Fruit fly (Drosophila melanogaster) S2 (cell line): Measurements from ENCODE around the gene mav.

Experiments used
- CG8478 ChIP-seq: fragments of >200 bp; optimal IDR thresholded peaks from 2 replicates; lab custom pipeline; 2018
- CTCF ChIP-seq, 2 experiments: fragments of >200 bp; optimal IDR thresholded peaks; 2 replicates each; lab custom pipeline; 2018

mav gene

DNA sequence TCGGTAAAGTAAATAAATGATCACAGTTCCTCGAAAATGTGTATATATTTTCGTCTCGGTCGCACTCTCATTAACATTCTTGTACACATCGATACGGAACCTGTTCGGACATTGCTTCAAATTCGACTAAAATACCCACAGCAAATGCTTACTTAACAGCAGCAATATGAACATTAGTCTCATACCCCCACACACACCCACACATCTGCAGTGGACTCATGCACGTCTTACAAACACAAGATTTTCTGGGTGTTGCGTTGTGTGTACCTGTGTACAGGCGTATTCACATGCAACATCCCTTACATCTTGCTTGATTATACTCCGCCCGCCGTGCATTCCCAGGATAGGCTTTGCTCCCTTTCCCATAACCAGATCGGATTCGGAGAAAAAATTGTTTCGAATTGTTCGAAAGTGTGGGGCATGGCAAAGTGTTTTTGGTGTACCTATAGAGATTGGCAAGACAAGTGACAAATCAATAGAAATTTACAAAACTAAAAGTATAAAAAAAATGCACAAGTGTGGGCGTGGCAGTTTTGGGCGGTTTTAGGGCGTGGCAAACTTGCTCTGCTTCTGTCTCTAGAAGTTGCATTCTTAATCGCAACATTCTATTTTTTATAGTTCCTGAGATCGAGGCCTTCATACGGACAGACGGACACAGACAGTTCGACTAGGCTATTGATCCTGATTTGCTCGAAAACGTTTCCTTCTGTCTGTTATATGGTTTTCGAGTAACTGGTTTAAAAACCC lies at the start of gene mav:
Gene mav (minus strand): TSS at position 134 of the 747 bp plus-strand sequence.
- no peak for TF ChIP-seq CG8478 (lab: Kevin White, UChicago)
- TF ChIP-seq CTCF (optimal IDR thresholded peaks at IDR 0.05; lab: Kevin White, UChicago): no peak

DNA sequence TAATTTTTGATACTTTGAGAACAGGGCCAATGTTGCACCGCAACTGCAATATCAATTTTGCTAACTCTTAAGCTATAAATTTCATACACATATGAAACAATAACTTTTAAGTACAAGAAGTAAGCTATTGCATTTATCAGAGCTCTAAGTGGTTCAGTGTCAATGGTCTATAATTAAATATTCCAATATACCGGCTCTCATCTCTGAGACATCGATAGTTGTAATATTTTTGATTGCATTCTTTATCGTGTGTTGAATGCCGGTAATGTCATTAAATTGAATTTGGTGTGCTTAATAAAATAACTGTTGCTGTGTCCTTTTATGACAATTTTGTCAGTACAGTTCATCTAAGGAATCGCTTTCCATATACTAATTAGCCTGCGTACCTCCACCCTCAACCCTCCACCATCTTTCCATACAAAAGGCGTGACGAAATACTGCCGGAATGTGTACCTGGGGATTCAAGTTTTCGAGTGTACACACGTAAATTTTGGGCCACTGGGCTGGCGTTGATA lies 45.1 kb upstream of the mav start, which contains the start of gene CG11360:
Gene CG11360 (plus strand): TSS at position 238 of the 515 bp plus-strand sequence.
- TF ChIP-seq CTCF (optimal IDR thresholded peaks at IDR 0.05; lab: Kevin White, UChicago) (no peak), CG8478 (lab: Kevin White, UChicago) (no peak)

DNA sequence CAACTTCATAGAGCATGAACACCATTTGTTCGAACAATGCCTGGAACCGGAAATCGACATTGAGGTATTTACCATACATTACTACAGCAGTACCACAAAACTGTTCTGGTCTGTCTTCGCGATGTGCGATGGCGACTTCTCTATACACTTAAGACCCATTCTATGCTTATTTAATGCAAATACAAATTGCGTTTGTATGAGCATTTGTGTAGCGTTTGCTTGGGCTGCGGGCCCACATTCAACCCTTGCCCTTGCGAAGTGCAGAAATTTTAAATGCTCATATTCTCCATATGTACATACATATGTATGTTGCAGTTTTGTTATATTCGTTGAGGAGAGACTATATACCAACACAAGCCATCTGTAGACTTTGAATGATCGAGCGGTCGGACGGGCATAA lies 38.4 kb upstream of the mav start:
- no peak for TF ChIP-seq CG8478 (lab: Kevin White, UChicago)
- TF ChIP-seq CTCF (optimal IDR thresholded peaks at IDR 0.05; lab: Kevin White, UChicago): no peak

DNA sequence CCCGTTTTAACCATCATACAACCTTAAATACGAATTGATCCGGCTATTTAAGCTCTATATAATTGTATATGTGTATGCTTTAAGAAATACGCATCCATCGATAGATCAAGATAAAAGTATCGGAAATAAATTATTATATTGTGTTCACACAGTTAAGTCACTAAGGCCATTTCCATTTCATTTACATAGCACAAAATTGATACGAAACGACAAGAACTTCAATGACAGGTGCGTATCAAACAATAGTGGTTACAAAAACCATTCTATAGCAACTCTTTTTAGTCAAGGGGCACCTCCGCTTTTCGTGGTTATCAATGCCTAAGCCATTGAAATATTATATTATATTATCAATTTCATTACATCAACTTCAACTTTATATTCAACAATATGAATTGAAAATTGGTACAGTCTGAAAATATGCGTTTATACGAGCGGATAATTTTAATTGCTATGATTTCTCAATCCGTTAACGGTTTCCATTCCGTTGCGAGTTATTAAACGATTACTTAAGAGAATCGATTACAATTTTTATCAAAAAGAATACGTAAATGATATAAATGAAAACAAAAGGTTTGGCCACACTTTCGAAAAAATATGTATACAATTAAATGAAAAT lies 37.3 kb upstream of the mav start, which contains the start of the genes CG46466 and Slip1:
Gene CG46466 (minus strand): TSS at position 70 of the 616 bp plus-strand sequence.
Gene Slip1 (plus strand): TSS at position 567 of the 616 bp plus-strand sequence.
- no peak for TF ChIP-seq CG8478 (lab: Kevin White, UChicago)
- TF ChIP-seq CTCF (optimal IDR thresholded peaks at IDR 0.05; lab: Kevin White, UChicago): no peak

DNA sequence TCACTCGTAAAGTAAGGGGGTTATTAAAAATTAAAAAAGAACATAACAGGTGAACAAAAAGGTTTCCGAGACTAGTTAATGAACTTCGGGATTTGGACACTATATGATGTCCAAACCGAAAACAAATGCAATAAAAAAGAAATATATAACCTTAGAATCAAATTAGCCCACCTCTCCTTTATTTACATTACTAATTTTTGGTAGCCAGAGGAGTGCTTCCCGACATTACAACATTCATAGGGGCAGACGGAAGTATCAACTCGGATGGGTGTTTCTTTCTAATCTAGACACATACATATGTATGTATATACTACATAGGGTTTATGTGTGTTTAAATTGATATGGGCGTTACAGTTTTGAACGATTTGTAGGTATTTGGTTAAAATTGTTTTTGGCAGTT lies 36.3 kb upstream of the mav start:
- TF ChIP-seq CTCF (optimal IDR thresholded peaks at IDR 0.05; lab: Kevin White, UChicago): no peak
- no peak for TF ChIP-seq CG8478 (lab: Kevin White, UChicago)

DNA sequence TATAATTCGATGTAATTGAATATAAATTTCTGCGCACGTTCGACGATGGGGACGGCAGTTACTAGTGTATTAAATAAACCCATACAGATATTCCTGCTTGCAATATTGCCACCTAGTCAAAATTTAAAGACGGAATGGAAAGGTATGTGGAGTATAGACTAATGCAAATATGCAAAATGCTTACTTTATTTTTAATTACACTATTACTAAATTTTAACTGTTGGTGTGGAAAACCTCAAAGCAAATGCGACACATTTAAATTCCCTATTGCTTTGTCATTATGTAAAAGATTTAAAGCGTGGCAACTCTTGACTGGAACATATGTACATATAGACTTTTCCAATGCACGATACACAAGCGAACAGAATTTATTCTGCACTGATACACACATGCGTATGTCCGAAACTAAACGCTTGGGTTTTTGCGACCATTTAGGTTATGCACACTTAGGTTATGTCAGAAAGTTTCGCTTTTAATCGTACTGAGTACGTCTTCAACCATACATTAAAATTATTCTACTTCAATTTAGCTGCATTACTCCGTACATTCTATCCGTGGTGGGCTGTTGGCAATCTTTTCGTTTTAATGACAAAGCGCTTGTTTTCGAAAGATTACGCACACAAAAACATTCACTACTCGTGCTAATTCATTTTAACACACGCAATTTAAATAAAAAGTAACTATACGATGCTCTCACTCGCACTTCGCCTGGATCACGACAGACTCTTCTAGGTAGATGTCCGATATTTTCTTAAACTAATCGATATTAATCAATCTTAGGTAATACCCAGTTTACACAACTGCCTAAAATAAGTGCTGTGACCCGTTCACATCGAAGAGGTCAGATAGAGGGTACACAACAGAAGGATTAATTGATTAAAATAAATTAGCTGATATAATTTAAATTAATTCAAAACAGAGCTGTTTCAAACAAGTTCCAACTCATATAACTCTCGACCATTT lies 34.3 kb upstream of the mav start, which contains the start of gene gw:
Gene gw (minus strand): TSS at position 725 of the 963 bp plus-strand sequence.
- no peak for TF ChIP-seq CG8478 (lab: Kevin White, UChicago)
- TF ChIP-seq CTCF (optimal IDR thresholded peaks at IDR 0.05; lab: Kevin White, UChicago): no peak

DNA sequence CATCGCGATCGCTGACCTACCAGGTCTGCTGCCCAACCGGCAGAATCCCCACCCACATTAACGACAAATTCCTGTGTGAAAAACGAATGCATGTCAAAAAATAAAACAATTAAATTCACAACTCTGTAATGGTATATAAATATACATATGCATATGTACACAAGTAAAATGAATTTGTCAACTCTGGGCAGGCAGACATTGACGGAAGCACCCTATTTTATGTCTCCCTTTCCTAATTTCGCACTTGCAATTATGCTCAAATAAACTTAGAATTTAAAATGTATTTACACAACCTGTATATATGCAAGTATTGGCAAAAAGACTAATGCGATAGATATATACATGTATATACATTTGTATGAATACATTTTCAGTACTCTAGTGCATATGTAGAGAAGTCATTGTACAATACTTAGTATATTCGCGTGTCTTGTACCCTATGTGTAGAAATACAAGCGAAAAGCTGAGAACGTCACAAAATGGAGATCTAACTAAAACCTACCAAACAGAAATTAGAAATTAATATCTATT lies 33.3 kb upstream of the mav start:
- TF ChIP-seq CG8478 (lab: Kevin White, UChicago) (no peak), CTCF (optimal IDR thresholded peaks at IDR 0.05; lab: Kevin White, UChicago) (no peak)

DNA sequence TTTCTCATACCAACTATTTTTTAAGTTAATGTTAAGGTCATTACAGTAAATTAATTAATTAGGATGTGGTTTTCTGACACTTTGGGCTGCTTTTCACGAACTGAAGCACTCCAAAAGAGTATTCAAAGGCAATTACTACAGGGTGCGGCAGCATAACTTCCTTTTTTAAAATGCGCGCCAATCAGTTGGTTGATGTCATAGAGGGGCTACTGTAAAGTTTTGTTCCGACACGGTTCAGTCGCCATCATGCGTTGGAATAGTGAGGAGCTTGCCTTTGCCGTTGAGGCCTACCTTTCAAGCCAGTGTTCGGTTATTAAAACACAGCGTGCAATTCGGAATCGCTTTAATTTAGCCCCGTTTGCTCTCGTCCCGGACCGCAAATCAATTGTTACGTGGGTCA lies 21.6 kb upstream of the mav start:
- no peak for TF ChIP-seq CTCF (optimal IDR thresholded peaks at IDR 0.05; lab: Kevin White, UChicago)
- no peak for TF ChIP-seq CG8478 (lab: Kevin White, UChicago)

DNA sequence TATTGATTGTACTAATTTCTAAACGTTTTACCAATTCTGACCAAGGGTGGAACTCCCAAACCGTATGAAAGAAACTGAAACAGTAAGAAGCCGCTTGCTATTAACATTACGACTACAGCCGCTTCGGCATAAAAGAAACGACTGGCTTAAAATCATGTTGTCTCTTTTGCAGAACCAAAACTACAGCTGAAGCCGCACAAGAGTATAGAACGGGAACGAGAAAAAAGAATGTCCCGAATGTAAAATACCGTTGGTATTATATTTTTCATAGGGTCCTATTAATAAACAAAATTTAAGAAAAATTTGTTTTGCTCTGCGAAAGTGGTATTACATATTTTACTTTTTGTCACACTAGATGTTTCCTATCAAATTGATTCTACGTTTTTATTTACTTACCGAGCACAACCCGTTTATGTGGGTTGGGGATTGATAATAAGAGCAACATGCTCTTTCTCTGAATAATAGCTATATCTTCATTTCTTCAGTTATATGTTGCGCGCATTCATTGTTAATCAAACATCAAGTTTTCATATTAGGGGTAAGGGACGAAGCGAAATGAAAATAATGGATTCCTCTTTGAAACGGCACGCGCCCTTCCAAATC lies 20.7 kb upstream of the mav start, which contains the start of gene Ekar:
Gene Ekar (minus strand): TSS at position 143 of the 603 bp plus-strand sequence.
- no peak for TF ChIP-seq CG8478 (lab: Kevin White, UChicago)
- TF ChIP-seq CTCF (optimal IDR thresholded peaks at IDR 0.05; lab: Kevin White, UChicago): no peak

DNA sequence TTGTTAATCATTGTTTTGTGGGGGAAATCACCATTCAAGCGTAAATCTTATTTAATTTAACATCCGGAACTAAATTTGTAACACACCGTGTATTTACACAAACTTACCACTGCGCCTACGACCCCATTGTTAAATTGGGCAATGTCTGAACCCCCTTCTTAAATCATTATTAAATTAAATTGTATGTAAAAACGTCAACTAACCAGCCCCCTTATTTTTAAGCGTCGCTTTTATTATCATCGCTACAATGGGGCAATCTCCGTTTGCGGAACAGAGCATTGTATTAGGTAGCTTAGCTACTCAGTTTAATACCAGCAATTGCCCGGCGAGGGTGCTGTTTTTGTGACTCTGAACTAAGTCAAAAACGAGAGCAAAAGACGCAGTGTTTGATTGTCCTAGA lies 3.6 kb upstream of the mav start, which contains the start of gene Gat:
Gene Gat (plus strand): TSS at position 301 of the 400 bp plus-strand sequence.
- TF ChIP-seq CG8478 (lab: Kevin White, UChicago) (no peak), CTCF (optimal IDR thresholded peaks at IDR 0.05; lab: Kevin White, UChicago) (no peak)

DNA sequence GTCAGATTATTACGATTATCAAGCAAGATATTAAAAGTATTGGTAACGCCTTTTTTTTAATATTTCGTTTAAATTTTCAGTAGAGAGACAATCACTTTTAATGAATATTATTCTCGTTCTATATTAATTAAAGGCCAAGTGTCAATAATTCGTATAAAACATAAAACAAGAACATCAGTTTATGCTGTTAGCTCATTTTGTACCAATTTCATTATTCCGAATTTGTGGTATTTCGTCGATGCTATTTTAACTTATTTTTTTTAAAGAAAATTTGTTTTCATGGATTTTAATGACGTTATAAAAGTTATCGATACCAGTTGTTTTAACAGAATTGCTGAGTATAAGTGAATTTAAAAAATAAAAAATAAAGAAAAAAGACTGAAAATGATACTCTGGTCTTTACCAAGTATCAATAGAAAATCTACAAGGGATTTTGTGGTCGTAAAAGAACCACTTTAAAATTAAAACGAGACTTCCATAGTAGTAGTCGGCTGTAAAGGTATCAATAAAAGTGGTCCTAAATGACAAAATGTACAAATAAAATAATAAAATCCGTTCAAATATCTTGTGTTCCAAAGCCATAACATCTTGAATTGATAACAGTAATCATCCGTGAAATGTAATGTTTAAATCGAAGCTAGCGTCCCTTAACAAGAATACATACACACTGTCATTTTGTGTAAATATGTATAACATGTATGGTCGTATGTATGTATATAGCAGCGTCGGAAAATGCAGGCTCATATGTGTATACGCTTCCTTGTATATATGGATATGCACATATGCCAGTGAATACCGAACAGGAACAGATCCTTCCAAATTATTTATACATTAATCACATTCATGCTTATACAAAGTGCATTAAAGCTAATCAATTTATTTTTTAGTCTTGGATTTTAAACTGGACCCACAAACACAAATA lies 15.2 kb downstream of the mav start, which contains the start of gene Eph:
Gene Eph (plus strand): TSS at position 287 of the 922 bp plus-strand sequence.
- TF ChIP-seq CG8478 (lab: Kevin White, UChicago): no peak
- no peak for TF ChIP-seq CTCF (optimal IDR thresholded peaks at IDR 0.05; lab: Kevin White, UChicago)

DNA sequence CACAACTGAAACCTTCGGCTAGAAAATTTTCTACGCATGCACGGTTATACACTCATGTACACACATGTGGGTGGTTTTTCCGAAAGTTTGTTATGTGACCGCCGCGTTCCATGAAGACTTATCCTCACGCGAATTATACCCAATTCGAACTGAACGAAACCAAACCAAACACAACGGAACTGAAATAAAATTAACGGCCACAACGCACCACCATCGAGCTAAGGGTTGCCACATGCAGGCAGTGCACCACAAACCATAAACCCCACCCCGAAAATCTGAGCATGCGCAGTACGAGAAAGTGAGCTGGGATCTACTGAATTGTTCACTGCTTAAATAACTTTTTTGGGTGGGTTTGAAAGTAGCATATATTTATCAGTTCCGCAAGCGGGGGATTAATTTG lies 18.3 kb downstream of the mav start, which contains the start of gene onecut:
Gene onecut (minus strand): TSS at position 152 of the 400 bp plus-strand sequence.
- TF ChIP-seq CG8478 (lab: Kevin White, UChicago) (no peak), CTCF (optimal IDR thresholded peaks at IDR 0.05; lab: Kevin White, UChicago) (no peak)
